Fruit fly (Drosophila melanogaster) whole organism, prepupa: Measurements from ENCODE around the gene Gdh.

ENCODE experiments used
- CG10631 ChIP-seq: fragments of 200-800 bp; sonication (Bioruptor generic); optimal IDR thresholded peaks from 2 replicates; lab custom pipeline; 2016; ENCODE audit warnings: missing biosample characterization, missing genetic modification characterization
- CG10669 ChIP-seq: fragments of 200-800 bp; sonication (Bioruptor generic); optimal IDR thresholded peaks from 3 replicates; lab custom pipeline; 2018; ENCODE audit warnings: missing biosample characterization, mild to moderate bottlenecking, missing genetic modification characterization, moderate library complexity
- CG11762 ChIP-seq: fragments of 200-800 bp; sonication (Bioruptor generic); optimal IDR thresholded peaks from 3 replicates; lab custom pipeline; 2016; ENCODE audit warnings: missing biosample characterization, missing genetic modification characterization; ENCODE audit not compliant: insufficient read depth
- CG11902 ChIP-seq: fragments of 200-800 bp; sonication (Bioruptor generic); optimal IDR thresholded peaks from 3 replicates; lab custom pipeline; 2016; ENCODE audit warnings: missing biosample characterization, missing genetic modification characterization
- CG15336 ChIP-seq: fragments of 200-800 bp; sonication (Bioruptor generic); IDR thresholded peaks from 2 replicates; pipeline ENCODE4 v1.3.6; 2022; ENCODE audit warnings: missing biosample characterization, missing genetic modification characterization
- CG1621 ChIP-seq: fragments of 200-800 bp; sonication (Bioruptor generic); optimal IDR thresholded peaks from 3 replicates; lab custom pipeline; 2018; ENCODE audit warnings: missing biosample characterization, mild to moderate bottlenecking, missing genetic modification characterization
- CG16779 ChIP-seq: fragments of 200-800 bp; sonication (Bioruptor generic); optimal IDR thresholded peaks from 3 replicates; lab custom pipeline; 2017; ENCODE audit warnings: missing biosample characterization, mild to moderate bottlenecking, missing genetic modification characterization
- CG3032 ChIP-seq: fragments of 200-800 bp; optimal IDR thresholded peaks from 2 replicates; lab custom pipeline; 2019; ENCODE audit warnings: missing biosample characterization, mild to moderate bottlenecking, missing genetic modification characterization, moderate library complexity
- CG32006 ChIP-seq: fragments of 200-800 bp; sonication (Bioruptor generic); optimal IDR thresholded peaks from 3 replicates; lab custom pipeline; 2017; ENCODE audit warnings: missing biosample characterization, mild to moderate bottlenecking, missing genetic modification characterization
- CG34406 ChIP-seq: fragments of 200-800 bp; sonication (Bioruptor generic); optimal IDR thresholded peaks from 3 replicates; lab custom pipeline; 2016; ENCODE audit warnings: missing biosample characterization, missing genetic modification characterization
- CG4318 ChIP-seq: fragments of 200-800 bp; sonication (Bioruptor generic); optimal IDR thresholded peaks from 3 replicates; lab custom pipeline; 2017; ENCODE audit warnings: missing biosample characterization, mild to moderate bottlenecking, missing genetic modification characterization
- CG6276 ChIP-seq: fragments of 200-800 bp; sonication (Bioruptor generic); optimal IDR thresholded peaks from 2 replicates; lab custom pipeline; 2017; ENCODE audit warnings: missing biosample characterization, mild to moderate bottlenecking, missing genetic modification characterization
- CG6808 ChIP-seq: fragments of 200-800 bp; sonication (Bioruptor generic); optimal IDR thresholded peaks from 3 replicates; lab custom pipeline; 2017; ENCODE audit warnings: missing biosample characterization, missing genetic modification characterization, mild to moderate bottlenecking, moderate library complexity, missing genetic modification reagents
- CG6854 ChIP-seq: fragments of 200-800 bp; sonication (Bioruptor generic); optimal IDR thresholded peaks from 2 replicates; lab custom pipeline; 2017; ENCODE audit warnings: missing biosample characterization, mild to moderate bottlenecking, missing genetic modification characterization
- CG7368 ChIP-seq: fragments of 200-800 bp; sonication (Bioruptor generic); optimal IDR thresholded peaks from 3 replicates; lab custom pipeline; 2016; ENCODE audit warnings: missing biosample characterization, missing genetic modification characterization
- CG8119 ChIP-seq: fragments of 200-800 bp; sonication (Bioruptor generic); IDR thresholded peaks from 3 replicates; pipeline ENCODE4 v1.3.6; 2022; ENCODE audit warnings: missing biosample characterization, missing genetic modification characterization
- CG8319 ChIP-seq: fragments of 200-800 bp; sonication (Bioruptor generic); optimal IDR thresholded peaks from 3 replicates; lab custom pipeline; 2016; ENCODE audit warnings: missing biosample characterization, missing genetic modification characterization
- CG8632 ChIP-seq: fragments of 200-800 bp; sonication (Bioruptor generic); optimal IDR thresholded peaks from 3 replicates; lab custom pipeline; 2016; ENCODE audit warnings: missing biosample characterization, missing genetic modification characterization
- CG9139 ChIP-seq: fragments of 200-800 bp; sonication (Bioruptor generic); optimal IDR thresholded peaks from 3 replicates; lab custom pipeline; 2017; ENCODE audit warnings: missing biosample characterization, mild to moderate bottlenecking, missing genetic modification characterization
- Eip75B ChIP-seq: fragments of 200-800 bp; sonication (Bioruptor generic); optimal IDR thresholded peaks from 3 replicates; lab custom pipeline; 2016; ENCODE audit warnings: missing biosample characterization, missing genetic modification characterization
- Eip78C ChIP-seq: fragments of 200-800 bp; sonication (Bioruptor generic); peaks from one replicate; lab custom pipeline; 2016; ENCODE audit warnings: missing biosample characterization, missing genetic modification characterization
- Eip93F ChIP-seq: fragments of 200-800 bp; sonication (Bioruptor generic); optimal IDR thresholded peaks from 2 replicates; lab custom pipeline; 2016; ENCODE audit warnings: missing biosample characterization, mild to moderate bottlenecking, missing genetic modification characterization
- Ets21C ChIP-seq: fragments of 200-800 bp; sonication (Bioruptor generic); optimal IDR thresholded peaks from 3 replicates; lab custom pipeline; 2016; ENCODE audit warnings: missing biosample characterization, missing genetic modification characterization
- Ets96B ChIP-seq: fragments of 200-800 bp; optimal IDR thresholded peaks from 2 replicates; lab custom pipeline; 2019; ENCODE audit warnings: missing biosample characterization, mild to moderate bottlenecking, missing genetic modification characterization, moderate library complexity
- Hr38 ChIP-seq: sonication (Bioruptor generic); optimal IDR thresholded peaks from 2 replicates; lab custom pipeline; 2016; ENCODE audit warnings: missing biosample characterization, missing genetic modification characterization
- Hr39 ChIP-seq: fragments of 200-800 bp; sonication (Bioruptor generic); optimal IDR thresholded peaks from 2 replicates; lab custom pipeline; 2016; ENCODE audit warnings: missing biosample characterization, missing genetic modification characterization
- Lpt ChIP-seq: fragments of 200-800 bp; sonication (Bioruptor generic); optimal IDR thresholded peaks from 3 replicates; lab custom pipeline; 2016; ENCODE audit warnings: missing biosample characterization, missing genetic modification characterization
- Met ChIP-seq: fragments of 200-800 bp; sonication (Bioruptor generic); optimal IDR thresholded peaks from 3 replicates; lab custom pipeline; 2016; ENCODE audit warnings: missing biosample characterization, missing genetic modification characterization
- Sox102F ChIP-seq: fragments of 200-800 bp; sonication (Bioruptor generic); optimal IDR thresholded peaks from 2 replicates; lab custom pipeline; 2016; ENCODE audit warnings: missing biosample characterization, mild to moderate bottlenecking, missing genetic modification characterization
- Sox14 ChIP-seq: fragments of 200-800 bp; sonication (Bioruptor generic); optimal IDR thresholded peaks from 3 replicates; lab custom pipeline; 2016; ENCODE audit warnings: missing biosample characterization, missing genetic modification characterization
- Sox15 ChIP-seq: fragments of 200-800 bp; sonication (Bioruptor generic); optimal IDR thresholded peaks from 3 replicates; lab custom pipeline; 2016; ENCODE audit warnings: missing biosample characterization, missing genetic modification characterization
- acj6 ChIP-seq: fragments of 200-800 bp; sonication (Bioruptor generic); optimal IDR thresholded peaks from 3 replicates; lab custom pipeline; 2016; ENCODE audit warnings: missing biosample characterization, missing genetic modification characterization
- cyc ChIP-seq: fragments of 200-800 bp; sonication (Bioruptor generic); optimal IDR thresholded peaks from 3 replicates; lab custom pipeline; 2016; ENCODE audit warnings: missing biosample characterization, missing genetic modification characterization
- dac ChIP-seq: fragments of 200-800 bp; sonication (Bioruptor generic); optimal IDR thresholded peaks from 2 replicates; lab custom pipeline; 2017; ENCODE audit warnings: missing biosample characterization, mild to moderate bottlenecking, missing genetic modification characterization
- dsx ChIP-seq: fragments of 200-800 bp; optimal IDR thresholded peaks from 3 replicates; lab custom pipeline; 2019; ENCODE audit warnings: missing biosample characterization, mild to moderate bottlenecking, missing genetic modification characterization, moderate library complexity; ENCODE audit not compliant: poor library complexity, severe bottlenecking
- eg ChIP-seq: fragments of 200-800 bp; sonication (Bioruptor generic); IDR thresholded peaks from 3 replicates; pipeline ENCODE4 v1.3.6; 2022; ENCODE audit warnings: missing biosample characterization, missing genetic modification characterization
- esn ChIP-seq: fragments of 200-800 bp; sonication (Bioruptor generic); optimal IDR thresholded peaks from 2 replicates; lab custom pipeline; 2016; ENCODE audit warnings: missing biosample characterization, mild to moderate bottlenecking, missing genetic modification characterization, moderate library complexity
- fd59A ChIP-seq: fragments of 200-800 bp; sonication (Bioruptor generic); optimal IDR thresholded peaks from 2 replicates; lab custom pipeline; 2017; ENCODE audit warnings: missing biosample characterization, mild to moderate bottlenecking, missing genetic modification characterization, missing genetic modification reagents
- fd85E ChIP-seq: fragments of 200-800 bp; sonication (Bioruptor generic); optimal IDR thresholded peaks from 3 replicates; lab custom pipeline; 2016; ENCODE audit warnings: missing biosample characterization, missing genetic modification characterization
- fkh ChIP-seq: fragments of 200-800 bp; sonication (Bioruptor generic); optimal IDR thresholded peaks from 3 replicates; lab custom pipeline; 2017; ENCODE audit warnings: missing biosample characterization, mild to moderate bottlenecking, missing genetic modification characterization, moderate library complexity
- net ChIP-seq: fragments of 200-800 bp; sonication (Bioruptor generic); optimal IDR thresholded peaks from 3 replicates; lab custom pipeline; 2016; ENCODE audit warnings: missing biosample characterization, missing genetic modification characterization
- pdm3 ChIP-seq: fragments of 200-800 bp; sonication (Bioruptor generic); optimal IDR thresholded peaks from 3 replicates; lab custom pipeline; 2016; ENCODE audit warnings: missing biosample characterization, missing genetic modification characterization
- salr ChIP-seq, 2 experiments: fragments of 200-800 bp; sonication (Bioruptor generic); optimal IDR thresholded peaks; 3 replicates each; lab custom pipeline; 2016 to 2018; ENCODE audit warnings: missing biosample characterization in 2 of 2, missing genetic modification characterization in 2 of 2, mild to moderate bottlenecking in 1 of 2
- spab ChIP-seq: fragments of 200-800 bp; sonication (Bioruptor generic); optimal IDR thresholded peaks from 2 replicates; lab custom pipeline; 2017; ENCODE audit warnings: missing biosample characterization, mild to moderate bottlenecking, missing genetic modification characterization, missing genetic modification reagents
- ss ChIP-seq, 2 experiments: fragments of 200-800 bp; sonication (Bioruptor generic); optimal IDR thresholded peaks; 2 replicates in 1 of 2; 3 replicates in 1 of 2; lab custom pipeline; 2017 to 2018; ENCODE audit warnings: mild to moderate bottlenecking in 2 of 2, missing biosample characterization in 2 of 2, missing genetic modification characterization in 2 of 2, moderate library complexity in 1 of 2
- topi ChIP-seq: fragments of 200-800 bp; sonication (Bioruptor generic); optimal IDR thresholded peaks from 3 replicates; lab custom pipeline; 2016; ENCODE audit warnings: missing biosample characterization, missing genetic modification characterization
- vri ChIP-seq: fragments of 200-800 bp; sonication (Bioruptor generic); optimal IDR thresholded peaks from 3 replicates; lab custom pipeline; 2016; ENCODE audit warnings: missing biosample characterization, mild to moderate bottlenecking, missing genetic modification characterization

The Gdh gene

dm6 chr3R:23955380-23955779 lies 12.5 kb upstream of the Gdh start (continued):
- TF ChIP-seq CG8119 (GFP tag; lab: Robert Waterston, UW) (peak; percentile 29; the same call in 1 of the 3 replicates), acj6 (no peak), CG6854 (GFP tag; lab: Kevin White, UChicago) (peak; percentile 56), Lpt (GFP tag; lab: Kevin White, UChicago) (peak; percentile 20), CG8319 (no peak), eg (peak; percentile 17; the same call in 1 of the 3 replicates), Ets21C (GFP tag; lab: Kevin White, UChicago) (no peak), Hr38 (GFP tag; lab: Kevin White, UChicago) (no peak), CG11902 (GFP tag; lab: Kevin White, UChicago) (no peak), CG7368 (GFP tag; lab: Kevin White, UChicago) (no peak), CG34406 (GFP tag; lab: Kevin White, UChicago) (no peak), CG10669 (no peak), Eip78C (GFP tag; lab: Kevin White, UChicago) (peak; percentile 81), salr (GFP tag; optimal IDR thresholded peaks at IDR 0.05; lab: Kevin White, UChicago) (no peak), fkh (GFP tag; lab: Kevin White, UChicago) (no peak), topi (GFP tag; lab: Kevin White, UChicago) (peak; percentile 21), CG9139 (GFP tag; lab: Kevin White, UChicago) (no peak), dac (no peak), CG15336 (GFP tag; lab: Robert Waterston, UW) (peak; percentile 55; the same call in 1 of the 2 replicates), vri (GFP tag; lab: Kevin White, UChicago) (no peak), spab (no peak), dsx (GFP tag; lab: Kevin White, UChicago) (peak; percentile 57), cyc (GFP tag; lab: Kevin White, UChicago) (no peak), CG11762 (GFP tag; lab: Kevin White, UChicago) (no peak), Sox102F (GFP tag; lab: Kevin White, UChicago) (peak; percentile 17), Eip75B (GFP tag; lab: Kevin White, UChicago) (peak; percentile 30), CG6808 (GFP tag; lab: Kevin White, UChicago) (no peak), CG16779 (tag; lab: Kevin White, UChicago) (no peak), Hr39 (GFP tag; lab: Kevin White, UChicago) (no peak), pdm3 (GFP tag; lab: Kevin White, UChicago) (no peak), CG4318 (GFP tag; lab: Kevin White, UChicago) (no peak), net (no peak), CG3032 (tag; lab: Kevin White, UChicago) (no peak), Sox14 (GFP tag; lab: Kevin White, UChicago) (no peak), Met (GFP tag; lab: Kevin White, UChicago) (no peak), ss (GFP tag; optimal IDR thresholded peaks at IDR 0.05; lab: Kevin White, UChicago) (peak in 1 of 2 experiments; percentile 24)

dm6 chr3R:23948466-23949413 lies 5.8 kb upstream of the Gdh start:
- TF ChIP-seq Ets96B (tag; lab: Kevin White, UChicago) (peak; percentile 98), eg (peak; percentile 78), esn (GFP tag; lab: Kevin White, UChicago) (peak; percentile 97), Sox15 (peak; percentile 94), CG1621 (tag; lab: Kevin White, UChicago) (peak; percentile 73), fd85E (GFP tag; lab: Kevin White, UChicago) (peak; percentile 81), acj6 (peak; percentile 95), Eip93F (GFP tag; lab: Kevin White, UChicago) (peak; percentile 73), CG8632 (GFP tag; lab: Kevin White, UChicago) (peak; percentile 94), CG8319 (peak; percentile 92), ss (GFP tag; optimal IDR thresholded peaks at IDR 0.05; lab: Kevin White, UChicago) (peak; percentile 93 to 98), CG6854 (GFP tag; lab: Kevin White, UChicago) (peak; percentile 81), salr (GFP tag; optimal IDR thresholded peaks at IDR 0.05; lab: Kevin White, UChicago) (peak; percentile 92), dsx (GFP tag; lab: Kevin White, UChicago) (peak; percentile 96), CG32006 (GFP tag; lab: Kevin White, UChicago) (peak; percentile 89), CG6276 (GFP tag; lab: Kevin White, UChicago) (peak; percentile 89), CG16779 (tag; lab: Kevin White, UChicago) (peak; percentile 91), CG15336 (GFP tag; lab: Robert Waterston, UW) (peak; percentile 89), Lpt (GFP tag; lab: Kevin White, UChicago) (peak; percentile 83), Hr38 (GFP tag; lab: Kevin White, UChicago) (no peak), fd59A (GFP tag; lab: Kevin White, UChicago) (peak; percentile 97), CG10631 (GFP tag; lab: Kevin White, UChicago) (peak; percentile 94)
